Worm (Caenorhabditis elegans) whole organism, L1 larva: ENCODE results near the gene F13D12.8.
A peak's percentile ranks its signal among the peaks of the same experiment; 100 is the strongest.

Experiments used
- C04F5.9 ChIP-seq: sonication (generic microtip); optimal IDR thresholded peaks from 2 replicates; lab custom pipeline; 2016; ENCODE audit warnings: missing genetic modification characterization, missing compliant biosample characterization
- C16A3.4 ChIP-seq: fragments of 150-350 bp; optimal IDR thresholded peaks from 2 replicates; lab custom pipeline; 2014; ENCODE audit warnings: missing biosample characterization, missing genetic modification characterization
- C34B4.2 ChIP-seq: sonication (generic microtip); optimal IDR thresholded peaks from 2 replicates; lab custom pipeline; 2017; ENCODE audit warnings: mild to moderate bottlenecking, missing genetic modification characterization, missing compliant biosample characterization
- F16B12.6 ChIP-seq: fragments of 150-350 bp; optimal IDR thresholded peaks from 2 replicates; lab custom pipeline; 2014; ENCODE audit warnings: missing biosample characterization, missing genetic modification characterization
- aha-1 ChIP-seq: fragments of 150-350 bp; optimal IDR thresholded peaks from 2 replicates; lab custom pipeline; 2014; ENCODE audit warnings: missing biosample characterization, missing genetic modification characterization
- aly-2 ChIP-seq: fragments of 150-350 bp; optimal IDR thresholded peaks from 2 replicates; lab custom pipeline; 2014; ENCODE audit warnings: missing biosample characterization, missing genetic modification characterization
- ama-1 ChIP-seq: fragments of 150-350 bp; optimal IDR thresholded peaks from 2 replicates; lab custom pipeline; 2014
- blmp-1 ChIP-seq: fragments of 150-350 bp; optimal IDR thresholded peaks from 2 replicates; lab custom pipeline; 2014; ENCODE audit warnings: missing biosample characterization, missing genetic modification characterization
- ceh-63 ChIP-seq: fragments of 200-800 bp; sonication (Bioruptor generic); optimal IDR thresholded peaks from 2 replicates; lab custom pipeline; 2018; ENCODE audit warnings: mild to moderate bottlenecking, missing genetic modification characterization, missing compliant biosample characterization
- ceh-90 ChIP-seq: sonication (generic microtip); optimal IDR thresholded peaks from 2 replicates; lab custom pipeline; 2016; ENCODE audit warnings: missing genetic modification characterization, missing compliant biosample characterization
- dpl-1 ChIP-seq, 3 experiments: fragments of 150-350 bp in 2 of 3; sonication (generic microtip) in 1 of 3; optimal IDR thresholded peaks; 2 replicates each; lab custom pipeline; 2014 to 2017; ENCODE audit warnings: missing biosample characterization in 3 of 3, missing genetic modification characterization in 3 of 3, missing genetic modification reagents in 3 of 3
- dsc-1 ChIP-seq: sonication (generic microtip); optimal IDR thresholded peaks from 2 replicates; lab custom pipeline; 2016; ENCODE audit warnings: mild to moderate bottlenecking, missing genetic modification characterization, missing compliant biosample characterization
- efl-1 ChIP-seq, 4 experiments: fragments of 150-350 bp; optimal IDR thresholded peaks in 3 of 4; peaks in 1 of 4; 1 replicate in 1 of 4; 2 replicates in 3 of 4; lab custom pipeline; 2014; ENCODE audit warnings: missing biosample characterization in 2 of 4, missing genetic modification characterization in 2 of 4, missing genetic modification reagents in 2 of 4
- elt-2 ChIP-seq: sonication (generic microtip); optimal IDR thresholded peaks from 2 replicates; lab custom pipeline; 2016; ENCODE audit warnings: missing genetic modification characterization, mild to moderate bottlenecking, inconsistent platforms, missing compliant biosample characterization, missing genetic modification reagents
- elt-3 ChIP-seq, 6 experiments: fragments of 150-350 bp in 1 of 6; sonication (generic microtip); optimal IDR thresholded peaks; 2 replicates each; lab custom pipeline; 2017 to 2018; ENCODE audit warnings: missing biosample characterization in 6 of 6, missing genetic modification characterization in 6 of 6, inconsistent platforms in 1 of 6
- ets-5 ChIP-seq: fragments of 200-800 bp; sonication (Bioruptor generic); IDR thresholded peaks from 2 replicates; pipeline ENCODE4 v1.3.6; 2022; ENCODE audit warnings: missing genetic modification characterization, missing compliant biosample characterization
- fkh-10 ChIP-seq: sonication (generic microtip); optimal IDR thresholded peaks from 2 replicates; lab custom pipeline; 2017; ENCODE audit warnings: missing biosample characterization, missing genetic modification reagents, missing genetic modification characterization
- fkh-8 ChIP-seq: sonication (generic microtip); optimal IDR thresholded peaks from 2 replicates; lab custom pipeline; 2016; ENCODE audit warnings: mild to moderate bottlenecking, missing genetic modification characterization, missing compliant biosample characterization
- hlh-17 ChIP-seq: fragments of 200-800 bp; sonication (Bioruptor generic); optimal IDR thresholded peaks from 2 replicates; lab custom pipeline; 2018; ENCODE audit warnings: missing genetic modification characterization, mild to moderate bottlenecking, missing compliant biosample characterization, moderate library complexity, borderline replicate concordance
- hpl-2 ChIP-seq: fragments of 150-350 bp; optimal IDR thresholded peaks from 2 replicates; lab custom pipeline; 2014; ENCODE audit warnings: missing biosample characterization, missing genetic modification reagents, missing genetic modification characterization
- jun-1 ChIP-seq: fragments of 150-350 bp; optimal IDR thresholded peaks from 2 replicates; lab custom pipeline; 2014; ENCODE audit warnings: missing biosample characterization, missing genetic modification reagents, missing genetic modification characterization
- lin-13 ChIP-seq: fragments of 150-350 bp; optimal IDR thresholded peaks from 2 replicates; lab custom pipeline; 2014; ENCODE audit warnings: missing biosample characterization, missing genetic modification reagents, missing genetic modification characterization
- lin-14 ChIP-seq: fragments of 200-800 bp; sonication (Bioruptor generic); optimal IDR thresholded peaks from 2 replicates; lab custom pipeline; 2018; ENCODE audit warnings: mild to moderate bottlenecking, missing genetic modification characterization, moderate library complexity, missing compliant biosample characterization
- lin-15B ChIP-seq: fragments of 150-350 bp; sonication (generic microtip); optimal IDR thresholded peaks from 3 replicates; lab custom pipeline; 2014; ENCODE audit warnings: missing biosample characterization, missing genetic modification characterization
- lin-35 ChIP-seq, 2 experiments: fragments of 150-350 bp; optimal IDR thresholded peaks; 2 replicates each; lab custom pipeline; 2014; ENCODE audit warnings: missing biosample characterization in 2 of 2, missing genetic modification characterization in 2 of 2, missing genetic modification reagents in 2 of 2
- lin-39 ChIP-seq: fragments of 150-350 bp; optimal IDR thresholded peaks from 2 replicates; lab custom pipeline; 2014; ENCODE audit warnings: missing biosample characterization, missing genetic modification reagents, missing genetic modification characterization
- lir-3 ChIP-seq: sonication (generic microtip); optimal IDR thresholded peaks from 2 replicates; lab custom pipeline; 2016; ENCODE audit warnings: mild to moderate bottlenecking, missing genetic modification characterization, moderate library complexity, missing compliant biosample characterization; ENCODE audit not compliant: poor library complexity
- mdl-1 ChIP-seq, 2 experiments: fragments of 150-350 bp; optimal IDR thresholded peaks; 2 replicates each; lab custom pipeline; 2014 to 2017; ENCODE audit warnings: missing biosample characterization in 2 of 2, missing genetic modification characterization in 2 of 2, inconsistent platforms in 1 of 2
- mef-2 ChIP-seq: fragments of 150-350 bp; optimal IDR thresholded peaks from 2 replicates; lab custom pipeline; 2014; ENCODE audit warnings: missing biosample characterization, missing genetic modification characterization
- nhr-11 ChIP-seq: fragments of 150-350 bp; optimal IDR thresholded peaks from 2 replicates; lab custom pipeline; 2014; ENCODE audit warnings: missing biosample characterization, missing genetic modification characterization
- nhr-237 ChIP-seq: fragments of 150-350 bp; optimal IDR thresholded peaks from 2 replicates; lab custom pipeline; 2014; ENCODE audit warnings: missing biosample characterization, missing genetic modification characterization
- nhr-28 ChIP-seq: fragments of 150-350 bp; optimal IDR thresholded peaks from 2 replicates; lab custom pipeline; 2014; ENCODE audit warnings: missing biosample characterization, missing genetic modification characterization
- nhr-47 ChIP-seq: sonication (generic microtip); optimal IDR thresholded peaks from 2 replicates; lab custom pipeline; 2016; ENCODE audit warnings: mild to moderate bottlenecking, missing genetic modification characterization, moderate library complexity, missing compliant biosample characterization
- nhr-71 ChIP-seq: sonication (generic microtip); optimal IDR thresholded peaks from 2 replicates; lab custom pipeline; 2016; ENCODE audit warnings: mild to moderate bottlenecking, missing genetic modification characterization, moderate library complexity, missing compliant biosample characterization
- nhr-76 ChIP-seq: sonication (generic microtip); optimal IDR thresholded peaks from 2 replicates; lab custom pipeline; 2017; ENCODE audit warnings: missing biosample characterization, missing genetic modification characterization
- nhr-85 ChIP-seq: sonication (generic microtip); peaks from one replicate; lab custom pipeline; 2016; ENCODE audit warnings: missing genetic modification characterization, inconsistent platforms, missing compliant biosample characterization
- nhr-90 ChIP-seq: sonication (generic microtip); optimal IDR thresholded peaks from 2 replicates; lab custom pipeline; 2016; ENCODE audit warnings: mild to moderate bottlenecking, missing genetic modification characterization, missing compliant biosample characterization; ENCODE audit not compliant: poor library complexity
- pax-3 ChIP-seq: fragments of 200-800 bp; sonication (Bioruptor generic); optimal IDR thresholded peaks from 2 replicates; lab custom pipeline; 2018; ENCODE audit warnings: mild to moderate bottlenecking, missing genetic modification characterization, moderate library complexity, missing compliant biosample characterization
- pqm-1 ChIP-seq: sonication (generic microtip); optimal IDR thresholded peaks from 3 replicates; lab custom pipeline; 2017; ENCODE audit warnings: missing biosample characterization, missing genetic modification characterization
- skn-1 ChIP-seq: fragments of 150-350 bp; optimal IDR thresholded peaks from 2 replicates; lab custom pipeline; 2014; ENCODE audit warnings: missing biosample characterization, missing genetic modification characterization
- sox-4 ChIP-seq: sonication (generic microtip); optimal IDR thresholded peaks from 2 replicates; lab custom pipeline; 2016; ENCODE audit warnings: missing genetic modification characterization, missing compliant biosample characterization
- sup-37 ChIP-seq: fragments of 200-800 bp; sonication (Bioruptor generic); optimal IDR thresholded peaks from 2 replicates; lab custom pipeline; 2018; ENCODE audit warnings: mild to moderate bottlenecking, missing genetic modification characterization, missing compliant biosample characterization
- tbx-2 ChIP-seq: sonication (generic microtip); optimal IDR thresholded peaks from 2 replicates; lab custom pipeline; 2016; ENCODE audit warnings: missing genetic modification characterization, missing compliant biosample characterization
- tlp-1 ChIP-seq: fragments of 150-350 bp; optimal IDR thresholded peaks from 2 replicates; lab custom pipeline; 2014; ENCODE audit warnings: missing biosample characterization, missing genetic modification characterization
- unc-130 ChIP-seq: fragments of 150-350 bp; optimal IDR thresholded peaks from 2 replicates; lab custom pipeline; 2017; ENCODE audit warnings: missing biosample characterization, missing genetic modification characterization, inconsistent platforms
- unc-30 ChIP-seq: sonication (generic microtip); optimal IDR thresholded peaks from 2 replicates; lab custom pipeline; 2017; ENCODE audit warnings: missing biosample characterization, missing genetic modification characterization
- unc-62 ChIP-seq: fragments of 150-350 bp; optimal IDR thresholded peaks from 2 replicates; lab custom pipeline; 2014; ENCODE audit warnings: missing biosample characterization, missing genetic modification reagents, missing genetic modification characterization
- unc-98 ChIP-seq: fragments of 200-800 bp; sonication (Bioruptor generic); IDR thresholded peaks from 2 replicates; pipeline ENCODE4 v1.3.6; 2022; ENCODE audit warnings: missing genetic modification characterization, missing compliant biosample characterization
- xbp-1 ChIP-seq: sonication (generic microtip); optimal IDR thresholded peaks from 2 replicates; lab custom pipeline; 2016; ENCODE audit warnings: missing genetic modification characterization, missing compliant biosample characterization
- zag-1 ChIP-seq: fragments of 150-350 bp; optimal IDR thresholded peaks from 2 replicates; lab custom pipeline; 2014; ENCODE audit warnings: missing biosample characterization, missing genetic modification characterization
- zip-4 ChIP-seq: fragments of 200-800 bp; sonication (Bioruptor generic); optimal IDR thresholded peaks from 2 replicates; lab custom pipeline; 2018; ENCODE audit warnings: mild to moderate bottlenecking, missing genetic modification characterization, moderate library complexity, missing compliant biosample characterization

F13D12.8 gene

DNA sequence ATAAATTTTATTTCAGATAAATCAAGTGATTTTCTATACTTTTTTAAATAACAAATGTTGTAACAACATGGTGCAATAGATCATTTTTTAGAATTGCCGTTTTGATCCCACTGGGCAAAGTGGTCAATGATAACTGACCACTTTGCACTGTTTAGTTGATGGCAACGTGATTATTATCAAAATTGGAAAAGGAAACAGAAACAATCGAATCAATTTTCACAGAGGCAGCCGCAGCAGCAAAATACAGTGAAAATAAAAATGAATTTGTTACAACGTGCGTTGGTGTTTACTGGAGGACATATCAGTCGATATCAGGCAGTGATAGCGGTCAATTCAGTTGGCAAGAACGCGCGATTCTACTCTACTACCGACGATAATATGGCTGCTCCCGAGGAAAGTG is 26.6 kb downstream of the F13D12.8 start, which contains the start of gene VF13D12L.3:
Gene VF13D12L.3, plus strand, starts transcription at position 223 of the 400 bp plus-strand sequence.
- TF ChIP-seq C04F5.9 (no peak), nhr-28 (tag; lab: Kevin White, UChicago) (no peak), nhr-90 (peak; percentile 7), sox-4 (tag; lab: Kevin White, UChicago) (no peak), dsc-1 (tag; lab: Kevin White, UChicago) (no peak), F16B12.6 (tag; lab: Kevin White, UChicago) (no peak), nhr-76 (no peak), tlp-1 (tag; lab: Kevin White, UChicago) (no peak), hpl-2 (no peak), elt-3 (tag; optimal IDR thresholded peaks at IDR 0.05; lab: Kevin White, UChicago) (peak in 1 of 6 experiments; percentile 13), mef-2 (no peak), lin-13 (GFP tag; lab: Kevin White, UChicago) (no peak), lin-35 (GFP tag; optimal IDR thresholded peaks at IDR 0.05; lab: Kevin White, UChicago) (peak in 1 of 2 experiments; percentile 3), ceh-63 (GFP tag; lab: Kevin White, UChicago) (no peak), fkh-10 (GFP tag; lab: Kevin White, UChicago) (no peak), nhr-71 (peak; percentile 15), ets-5 (GFP tag; lab: Robert Waterston, UW) (no peak), fkh-8 (no peak), unc-62 (GFP tag; lab: Kevin White, UChicago) (no peak), C34B4.2 (tag; lab: Kevin White, UChicago) (no peak), ama-1 (no peak), nhr-47 (tag; lab: Kevin White, UChicago) (no peak), C16A3.4 (no peak), elt-2 (tag; lab: Kevin White, UChicago) (no peak), lin-14 (no peak), ceh-90 (no peak), lin-39 (tag; lab: Kevin White, UChicago) (no peak), blmp-1 (tag; lab: Kevin White, UChicago) (peak; percentile 71), zip-4 (GFP tag; lab: Kevin White, UChicago) (no peak), nhr-85 (tag; lab: Kevin White, UChicago) (peak; percentile 32), skn-1 (tag; lab: Kevin White, UChicago) (no peak), nhr-11 (no peak), unc-130 (no peak), zag-1 (no peak), dpl-1 (GFP tag; optimal IDR thresholded peaks at IDR 0.05; lab: Kevin White, UChicago) (no peak), nhr-237 (tag; lab: Kevin White, UChicago) (no peak), unc-98 (GFP tag; lab: Robert Waterston, UW) (no peak), lir-3 (tag; lab: Kevin White, UChicago) (no peak), unc-30 (tag; lab: Kevin White, UChicago) (no peak), tbx-2 (tag; lab: Kevin White, UChicago) (no peak), sup-37 (GFP tag; lab: Kevin White, UChicago) (no peak), hlh-17 (GFP tag; lab: Kevin White, UChicago) (no peak), efl-1 (optimal IDR thresholded peaks at IDR 0.05; lab: Kevin White, UChicago) (no peak), efl-1 (GFP tag; optimal IDR thresholded peaks at IDR 0.05 in 1 of 2; lab: Kevin White, UChicago) (no peak)

DNA sequence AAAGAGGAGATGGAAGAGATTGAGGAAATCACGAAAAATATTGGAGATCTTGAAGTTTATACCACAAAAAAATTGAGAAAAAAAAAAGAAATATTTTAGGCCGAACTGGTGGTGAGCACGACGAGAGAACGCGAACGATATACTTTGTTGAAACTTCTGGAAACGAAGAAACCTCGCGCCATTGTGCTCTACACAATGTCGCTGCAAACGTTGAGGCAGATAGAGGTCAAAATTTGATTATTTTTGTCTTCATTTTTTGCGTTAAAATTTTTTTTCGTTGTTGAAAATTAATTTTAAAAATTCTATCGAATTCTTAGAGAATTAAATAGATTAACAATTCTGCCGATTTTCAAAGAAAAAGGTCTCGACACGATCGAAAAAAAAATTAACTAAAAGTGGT is 31.8 kb downstream of the F13D12.8 start:
- TF ChIP-seq lin-13 (GFP tag; lab: Kevin White, UChicago) (no peak), lir-3 (tag; lab: Kevin White, UChicago) (no peak), C16A3.4 (no peak), pax-3 (tag; lab: Kevin White, UChicago) (no peak), aly-2 (tag; lab: Kevin White, UChicago) (no peak), xbp-1 (tag; lab: Kevin White, UChicago) (no peak), unc-30 (tag; lab: Kevin White, UChicago) (no peak), aha-1 (tag; lab: Kevin White, UChicago) (no peak), jun-1 (tag; lab: Kevin White, UChicago) (no peak), unc-130 (no peak), nhr-85 (tag; lab: Kevin White, UChicago) (no peak), mdl-1 (tag; optimal IDR thresholded peaks at IDR 0.05; lab: Kevin White, UChicago) (no peak), nhr-237 (tag; lab: Kevin White, UChicago) (no peak), ceh-90 (no peak), lin-15B (no peak), pqm-1 (tag; lab: Kevin White, UChicago) (no peak), unc-62 (GFP tag; lab: Kevin White, UChicago) (no peak)
